Fruit fly (Drosophila melanogaster): ENCODE measurements around the gene CG11679.

CG11679 gene

dm6 chrX:15703720-15704206 lies 35.0 kb downstream of the CG11679 start, which contains the start of the genes Pis and Hap40 (continued):
- TF ChIP-seq Eip78C (GFP tag) (peak; percentile 77), dsx (GFP tag; optimal IDR thresholded peaks at IDR 0.05; ENCODE audit: poor library complexity, severe bottlenecking) (peak; percentile 56), Sox15 (GFP tag; optimal IDR thresholded peaks at IDR 0.05) (peak; percentile 68), Ets21C (GFP tag; optimal IDR thresholded peaks at IDR 0.05) (peak; percentile 59), ss (GFP tag; optimal IDR thresholded peaks at IDR 0.05) (no peak), CG34406 (GFP tag; optimal IDR thresholded peaks at IDR 0.05) (peak; percentile 35), Blimp-1 (GFP tag; optimal IDR thresholded peaks at IDR 0.05) (no peak), Hr38 (GFP tag; optimal IDR thresholded peaks at IDR 0.05) (no peak)

dm6 chrX:15701047-15701446 lies 37.7 kb downstream of the CG11679 start, which contains the start of gene CG9240:
TSS of gene CG9240 (minus strand) at chrX:15701259.
- TF ChIP-seq svp (GFP tag) (peak; percentile 67), CG10631 (GFP tag; optimal IDR thresholded peaks at IDR 0.05) (no peak)

- TF ChIP-seq fkh (GFP tag; optimal IDR thresholded peaks at IDR 0.05) (peak; percentile 89), spab (GFP tag; optimal IDR thresholded peaks at IDR 0.05) (peak; percentile 78), CG8632 (GFP tag; optimal IDR thresholded peaks at IDR 0.05) (peak; percentile 79), cyc (GFP tag; optimal IDR thresholded peaks at IDR 0.05) (peak; percentile 79), CG6163 (GFP tag; IDR thresholded peaks at IDR 0.05) (peak; percentile 94), CG7368 (GFP tag; optimal IDR thresholded peaks at IDR 0.05) (peak; percentile 76), CG11294 (GFP tag; IDR thresholded peaks at IDR 0.05) (peak; percentile 88), Hr4 (GFP tag; optimal IDR thresholded peaks at IDR 0.05) (peak; percentile 67), lz (GFP tag; optimal IDR thresholded peaks at IDR 0.05) (peak; percentile 74), CG6808 (GFP tag; optimal IDR thresholded peaks at IDR 0.05) (peak; percentile 78), fd59A (GFP tag; optimal IDR thresholded peaks at IDR 0.05) (peak; percentile 67), achi (GFP tag; optimal IDR thresholded peaks at IDR 0.05) (peak; percentile 92), CG10669 (GFP tag; optimal IDR thresholded peaks at IDR 0.05) (peak; percentile 83), Ets21C (GFP tag; optimal IDR thresholded peaks at IDR 0.05) (peak; percentile 59), CG11902 (GFP tag; optimal IDR thresholded peaks at IDR 0.05) (peak; percentile 78), Smox (GFP tag; optimal IDR thresholded peaks at IDR 0.05) (peak; percentile 75), topi (GFP tag; optimal IDR thresholded peaks at IDR 0.05) (peak; percentile 73), net (GFP tag; optimal IDR thresholded peaks at IDR 0.05) (peak; percentile 75), Hr39 (GFP tag; optimal IDR thresholded peaks at IDR 0.05) (peak; percentile 72), CG1621 (tag; optimal IDR thresholded peaks at IDR 0.05) (peak; percentile 76), Sox102F (GFP tag; optimal IDR thresholded peaks at IDR 0.05) (peak; percentile 69), Gug (GFP tag; IDR thresholded peaks at IDR 0.05) (peak; percentile 89), esn (GFP tag; optimal IDR thresholded peaks at IDR 0.05) (peak; percentile 82), CG11762 (GFP tag; optimal IDR thresholded peaks at IDR 0.05; ENCODE audit: insufficient read depth) (peak; percentile 84), eg (GFP tag; IDR thresholded peaks at IDR 0.05) (peak; percentile 93), Lpt (GFP tag; optimal IDR thresholded peaks at IDR 0.05) (peak; percentile 86), ss (GFP tag; optimal IDR thresholded peaks at IDR 0.05) (peak; percentile 82 to 84), CG8319 (GFP tag; optimal IDR thresholded peaks at IDR 0.05) (peak; percentile 65), CG31627 (GFP tag; optimal IDR thresholded peaks at IDR 0.05) (peak; percentile 61), Blimp-1 (GFP tag; optimal IDR thresholded peaks at IDR 0.05) (peak; percentile 66), salr (GFP tag; optimal IDR thresholded peaks at IDR 0.05) (peak; percentile 53 to 57), svp (GFP tag) (peak; percentile 86), CG15336 (GFP tag; IDR thresholded peaks at IDR 0.05) (peak; percentile 83), Met (GFP tag; optimal IDR thresholded peaks at IDR 0.05) (peak; percentile 82), CG16779 (tag; optimal IDR thresholded peaks at IDR 0.05) (no peak), OdsH (GFP tag; optimal IDR thresholded peaks at IDR 0.05) (peak; percentile 86), CG4318 (GFP tag; optimal IDR thresholded peaks at IDR 0.05) (peak; percentile 79), Ets96B (tag; optimal IDR thresholded peaks at IDR 0.05) (peak; percentile 86), dac (GFP tag; optimal IDR thresholded peaks at IDR 0.05) (peak; percentile 76), CG3032 (tag; optimal IDR thresholded peaks at IDR 0.05) (peak; percentile 86)
Measured at dm6 chrX:15697581-15698208, 41.1 kb downstream of the CG11679 start.

Measured in whole organism, prepupa.